Fruit fly (Drosophila melanogaster): ENCODE results near the gene Ufd1.

dm6 chr3L:11118627-11119395, 4.2 kb downstream of the Ufd1 start:
- no peak for TF ChIP-seq CG8478 (optimal IDR thresholded peaks at IDR 0.05)
- TF ChIP-seq CTCF (optimal IDR thresholded peaks at IDR 0.05): no peak
